Fruit fly (Drosophila melanogaster) whole organism, embryonic: ENCODE results near the gene CG2021.

Experiments
- CG11723 ChIP-seq: fragments of 200-800 bp; sonication (Bioruptor generic); optimal IDR thresholded peaks from 2 replicates; lab custom pipeline; 2017; ENCODE audit warnings: missing biosample characterization, mild to moderate bottlenecking, missing genetic modification characterization
- CG13123 ChIP-seq: fragments of 200-800 bp; sonication (Bioruptor generic); optimal IDR thresholded peaks from 2 replicates; lab custom pipeline; 2016; ENCODE audit warnings: missing biosample characterization, missing genetic modification characterization
- CG15269 ChIP-seq: fragments of 200-800 bp; sonication (Bioruptor generic); optimal IDR thresholded peaks from 2 replicates; lab custom pipeline; 2018; ENCODE audit warnings: missing biosample characterization, mild to moderate bottlenecking, missing genetic modification characterization, moderate library complexity
- CG1603 ChIP-seq: fragments of 200-800 bp; sonication (Bioruptor generic); optimal IDR thresholded peaks from 2 replicates; lab custom pipeline; 2019; ENCODE audit warnings: missing biosample characterization, mild to moderate bottlenecking, missing genetic modification characterization, moderate library complexity
- CG1647 ChIP-seq: fragments of 200-800 bp; sonication (Bioruptor generic); optimal IDR thresholded peaks from 3 replicates; lab custom pipeline; 2016; ENCODE audit warnings: missing biosample characterization, missing genetic modification characterization
- CG17912 ChIP-seq: fragments of 200-800 bp; sonication (Bioruptor generic); optimal IDR thresholded peaks from 2 replicates; lab custom pipeline; 2018; ENCODE audit warnings: missing biosample characterization, mild to moderate bottlenecking, missing genetic modification characterization
- CG18262 ChIP-seq: fragments of 200-800 bp; optimal IDR thresholded peaks from 3 replicates; lab custom pipeline; 2019; ENCODE audit warnings: missing biosample characterization, mild to moderate bottlenecking, missing genetic modification characterization, moderate library complexity
- CG31365 ChIP-seq: fragments of 200-800 bp; sonication (Bioruptor generic); optimal IDR thresholded peaks from 2 replicates; lab custom pipeline; 2018; ENCODE audit warnings: missing biosample characterization, mild to moderate bottlenecking, missing genetic modification characterization
- CG3163 ChIP-seq: fragments of 200-800 bp; sonication (Bioruptor generic); optimal IDR thresholded peaks from 3 replicates; lab custom pipeline; 2016; ENCODE audit warnings: missing biosample characterization, missing genetic modification characterization
- CG32532 ChIP-seq: fragments of 200-800 bp; sonication (Bioruptor generic); IDR thresholded peaks from 2 replicates; pipeline ENCODE4 v1.3.6; 2022; ENCODE audit warnings: missing biosample characterization, missing genetic modification characterization
- CG32772 ChIP-seq: fragments of 200-800 bp; sonication (Bioruptor generic); IDR thresholded peaks from 2 replicates; pipeline ENCODE4 v1.3.6; 2022; ENCODE audit warnings: missing biosample characterization, missing genetic modification characterization
- CG3726 ChIP-seq: fragments of 200-800 bp; sonication (Bioruptor generic); IDR thresholded peaks from 3 replicates; pipeline ENCODE4, ENCODE4 v1.3.6; 2022; ENCODE audit warnings: missing biosample characterization, missing genetic modification characterization
- CG4730 ChIP-seq: fragments of 200-800 bp; sonication (Bioruptor generic); IDR thresholded peaks from 2 replicates; pipeline ENCODE4 v1.3.6; 2022; ENCODE audit warnings: missing biosample characterization, missing genetic modification characterization
- CG6813 ChIP-seq: fragments of 200-800 bp; sonication (Bioruptor generic); optimal IDR thresholded peaks from 2 replicates; lab custom pipeline; 2017; ENCODE audit warnings: missing biosample characterization, missing genetic modification characterization, mild to moderate bottlenecking, moderate library complexity, missing genetic modification reagents
- CG7963 ChIP-seq: fragments of 200-800 bp; sonication (Bioruptor generic); IDR thresholded peaks from 3 replicates; pipeline ENCODE4 v1.3.6; 2022; ENCODE audit warnings: missing biosample characterization, missing genetic modification characterization; ENCODE audit not compliant: partially characterized antibody
- CrebB ChIP-seq: fragments of 200-800 bp; sonication (Bioruptor generic); optimal IDR thresholded peaks from 3 replicates; lab custom pipeline; 2018; ENCODE audit warnings: missing biosample characterization, mild to moderate bottlenecking, missing genetic modification characterization
- Doc2 ChIP-seq: fragments of 200-800 bp; sonication (Bioruptor generic); IDR thresholded peaks from 2 replicates; pipeline ENCODE4 v1.3.6; 2022; ENCODE audit warnings: missing biosample characterization, missing genetic modification characterization
- Doc3 ChIP-seq: fragments of 200-800 bp; sonication (Bioruptor generic); IDR thresholded peaks from 3 replicates; pipeline ENCODE4 v1.3.6; 2022; ENCODE audit warnings: missing biosample characterization, missing genetic modification characterization; ENCODE audit not compliant: partially characterized antibody
- Eip74EF ChIP-seq, 2 experiments: fragments of 200-800 bp in 1 of 2; fragments of >200 bp in 1 of 2; sonication (Bioruptor generic) in 1 of 2; optimal IDR thresholded peaks; 2 replicates each; lab custom pipeline; 2017 to 2019; ENCODE audit warnings: missing biosample characterization in 2 of 2, missing genetic modification characterization in 2 of 2, mild to moderate bottlenecking in 1 of 2, moderate library complexity in 1 of 2
- Ets65A ChIP-seq: fragments of 200-800 bp; sonication (Bioruptor generic); peaks from one replicate; lab custom pipeline; 2016; ENCODE audit warnings: missing biosample characterization, missing genetic modification characterization
- H15 ChIP-seq: fragments of 200-800 bp; sonication (Bioruptor generic); IDR thresholded peaks from 3 replicates; pipeline ENCODE4 v1.3.6; 2022; ENCODE audit warnings: missing biosample characterization, missing genetic modification characterization
- H2.0 ChIP-seq: fragments of 200-800 bp; sonication (Bioruptor generic); IDR thresholded peaks from 2 replicates; pipeline ENCODE4 v1.3.6; 2022; ENCODE audit warnings: missing biosample characterization, missing genetic modification characterization
- HLH4C ChIP-seq: fragments of 200-800 bp; sonication (Bioruptor generic); IDR thresholded peaks from 3 replicates; pipeline ENCODE4 v1.3.6; 2022; ENCODE audit warnings: missing biosample characterization, missing genetic modification characterization; ENCODE audit not compliant: partially characterized antibody
- Kr ChIP-seq: fragments of 200-800 bp; sonication (Bioruptor generic); optimal IDR thresholded peaks from 2 replicates; lab custom pipeline; 2017; ENCODE audit warnings: missing biosample characterization, mild to moderate bottlenecking, missing genetic modification characterization
- Lim3 ChIP-seq: fragments of 200-800 bp; sonication (Bioruptor generic); IDR thresholded peaks from 2 replicates; pipeline ENCODE4 v1.3.6; 2022; ENCODE audit warnings: missing biosample characterization, missing genetic modification characterization
- Meics ChIP-seq: fragments of 200-800 bp; sonication (Bioruptor generic); optimal IDR thresholded peaks from 2 replicates; lab custom pipeline; 2017; ENCODE audit warnings: missing biosample characterization, mild to moderate bottlenecking, missing genetic modification characterization
- Oli ChIP-seq: fragments of 200-800 bp; sonication (Bioruptor generic); optimal IDR thresholded peaks from 2 replicates; lab custom pipeline; 2018; ENCODE audit warnings: missing biosample characterization, mild to moderate bottlenecking, missing genetic modification characterization, moderate library complexity
- Pdp1 ChIP-seq, 2 experiments: fragments of 200-800 bp; sonication (Bioruptor generic); optimal IDR thresholded peaks; 3 replicates each; lab custom pipeline; 2016; ENCODE audit warnings: missing biosample characterization in 2 of 2, missing genetic modification characterization in 2 of 2, mild to moderate bottlenecking in 1 of 2, moderate library complexity in 1 of 2
- Ravus ChIP-seq: fragments of 200-800 bp; sonication (Bioruptor generic); IDR thresholded peaks from 2 replicates; pipeline ENCODE4 v1.3.6; 2022; ENCODE audit warnings: missing biosample characterization, missing genetic modification characterization
- al ChIP-seq: fragments of 200-800 bp; sonication (Bioruptor generic); IDR thresholded peaks from 2 replicates; pipeline ENCODE4 v1.3.6; 2022; ENCODE audit warnings: missing biosample characterization, missing genetic modification characterization
- ase ChIP-seq: fragments of 200-800 bp; sonication (Bioruptor generic); IDR thresholded peaks from 3 replicates; pipeline ENCODE4 v1.3.6; 2022; ENCODE audit warnings: missing biosample characterization, missing genetic modification characterization
- bigmax ChIP-seq: fragments of 200-800 bp; sonication (Bioruptor generic); optimal IDR thresholded peaks from 2 replicates; lab custom pipeline; 2018; ENCODE audit warnings: missing biosample characterization, mild to moderate bottlenecking, missing genetic modification characterization
- chn ChIP-seq: fragments of 200-800 bp; sonication (Bioruptor generic); optimal IDR thresholded peaks from 2 replicates; lab custom pipeline; 2016; ENCODE audit warnings: missing biosample characterization, missing genetic modification characterization
- dmrt99B ChIP-seq: fragments of 200-800 bp; sonication (Bioruptor generic); optimal IDR thresholded peaks from 2 replicates; lab custom pipeline; 2018; ENCODE audit warnings: missing biosample characterization, mild to moderate bottlenecking, missing genetic modification characterization, moderate library complexity
- dysf ChIP-seq: fragments of 200-800 bp; sonication (Bioruptor generic); IDR thresholded peaks from 3 replicates; pipeline ENCODE4 v1.3.6; 2022; ENCODE audit warnings: missing biosample characterization, missing genetic modification characterization
- gce ChIP-seq: fragments of 200-800 bp; sonication (Bioruptor generic); IDR thresholded peaks from 3 replicates; pipeline ENCODE4 v1.3.6; 2022; ENCODE audit warnings: missing biosample characterization, missing genetic modification characterization
- nerfin-1 ChIP-seq: fragments of 200-800 bp; sonication (Bioruptor generic); optimal IDR thresholded peaks from 3 replicates; lab custom pipeline; 2019; ENCODE audit warnings: missing biosample characterization, mild to moderate bottlenecking, missing genetic modification characterization, moderate library complexity
- sc ChIP-seq, 3 experiments: fragments of >200 bp in 2 of 3; fragments of 200-800 bp in 1 of 3; sonication (Bioruptor generic) in 1 of 3; optimal IDR thresholded peaks; 2 replicates in 2 of 3; 3 replicates in 1 of 3; lab custom pipeline; 2017; ENCODE audit warnings: mild to moderate bottlenecking in 1 of 3, missing biosample characterization in 1 of 3, missing genetic modification characterization in 1 of 3, missing genetic modification reagents in 1 of 3
- sens ChIP-seq: fragments of 200-800 bp; sonication (Bioruptor generic); peaks from one replicate; lab custom pipeline; 2016; ENCODE audit warnings: missing biosample characterization, missing genetic modification characterization
- slbo ChIP-seq: fragments of 200-800 bp; sonication (Bioruptor generic); IDR thresholded peaks from 2 replicates; pipeline ENCODE4 v1.3.6; 2022; ENCODE audit warnings: missing biosample characterization, missing genetic modification characterization
- slp2 ChIP-seq: fragments of 200-800 bp; sonication (Bioruptor generic); optimal IDR thresholded peaks from 2 replicates; lab custom pipeline; 2016; ENCODE audit warnings: missing biosample characterization, missing genetic modification characterization
- stc ChIP-seq: fragments of 200-800 bp; sonication (Bioruptor generic); IDR thresholded peaks from 2 replicates; pipeline ENCODE4 v1.3.6; 2022; ENCODE audit warnings: missing biosample characterization, missing genetic modification characterization
- tll ChIP-seq, 2 experiments: fragments of 200-800 bp in 1 of 2; fragments of >200 bp in 1 of 2; sonication (Bioruptor generic) in 1 of 2; optimal IDR thresholded peaks; 2 replicates each; lab custom pipeline; 2017 to 2019; ENCODE audit warnings: missing biosample characterization in 2 of 2, missing genetic modification characterization in 2 of 2, mild to moderate bottlenecking in 1 of 2, moderate library complexity in 1 of 2
- toy ChIP-seq: fragments of 200-800 bp; sonication (Bioruptor generic); IDR thresholded peaks from 2 replicates; pipeline ENCODE4 v1.3.6; 2022; ENCODE audit warnings: missing biosample characterization, missing genetic modification characterization
- tup ChIP-seq: fragments of 200-800 bp; sonication (Bioruptor generic); optimal IDR thresholded peaks from 2 replicates; lab custom pipeline; 2016; ENCODE audit warnings: missing biosample characterization, mild to moderate bottlenecking, missing genetic modification characterization, moderate library complexity
- tx ChIP-seq: fragments of 200-800 bp; sonication (Bioruptor generic); optimal IDR thresholded peaks from 2 replicates; lab custom pipeline; 2016; ENCODE audit warnings: missing biosample characterization, missing genetic modification characterization
- zfh1 ChIP-seq: fragments of 200-800 bp; sonication (Bioruptor generic); IDR thresholded peaks from 3 replicates; pipeline ENCODE4 v1.3.6; 2022; ENCODE audit warnings: missing biosample characterization, missing genetic modification characterization

The CG2021 gene

dm6 chr3L:1740129-1740975, 36.9 kb downstream of the CG2021 start (continued):
- no peak for TF ChIP-seq tll (GFP tag; optimal IDR thresholded peaks at IDR 0.05; lab: Kevin White, UChicago)
- peak; percentile 26 for TF ChIP-seq Meics (GFP tag; lab: Kevin White, UChicago)
- peak; percentile 71 for TF ChIP-seq H15 (GFP tag; lab: Robert Waterston, UW)
- peak; percentile 94 for TF ChIP-seq Ets65A (GFP tag; lab: Kevin White, UChicago)
- TF ChIP-seq al (GFP tag; lab: Robert Waterston, UW): peak; percentile 69
- TF ChIP-seq CG18262 (tag; lab: Kevin White, UChicago): peak; percentile 42
- TF ChIP-seq CG17912 (GFP tag; lab: Kevin White, UChicago): no peak
- peak; percentile 6 to 78 for TF ChIP-seq Pdp1 (GFP tag; optimal IDR thresholded peaks at IDR 0.05; lab: Kevin White, UChicago)
- TF ChIP-seq CG11723 (GFP tag; lab: Kevin White, UChicago): peak; percentile 39
- no peak for TF ChIP-seq CG7963 (GFP tag; lab: Robert Waterston, UW)
- TF ChIP-seq CG6813 (GFP tag; lab: Kevin White, UChicago): no peak
- TF ChIP-seq Doc3 (GFP tag; lab: Robert Waterston, UW): no peak
- peak; percentile 77 for TF ChIP-seq dmrt99B (tag; lab: Kevin White, UChicago)
- peak; percentile 88 for TF ChIP-seq dysf (GFP tag; lab: Robert Waterston, UW)
- peak; percentile 45 for TF ChIP-seq CG3163 (GFP tag; lab: Kevin White, UChicago)
- peak in 1 of 2 experiments; percentile 70 for TF ChIP-seq Eip74EF (GFP tag; optimal IDR thresholded peaks at IDR 0.05; lab: Kevin White, UChicago)
- peak; percentile 55 for TF ChIP-seq chn (GFP tag; lab: Kevin White, UChicago)
- TF ChIP-seq toy: peak; percentile 43; the same call in 1 of the 2 replicates
- peak; percentile 53; the same call in 1 of the 2 replicates for TF ChIP-seq Lim3 (GFP tag; lab: Robert Waterston, UW)
- TF ChIP-seq tx: peak; percentile 51
- peak; percentile 85; the same call in 2 of the 3 replicates for TF ChIP-seq ase
- TF ChIP-seq CG15269 (tag; lab: Kevin White, UChicago): peak; percentile 86
- TF ChIP-seq CG31365 (tag; lab: Kevin White, UChicago): no peak
- peak; percentile 36 for TF ChIP-seq slp2 (GFP tag; lab: Kevin White, UChicago)
- peak; percentile 70 for TF ChIP-seq stc
- TF ChIP-seq nerfin-1 (tag; lab: Kevin White, UChicago): peak; percentile 22
- no peak for TF ChIP-seq HLH4C
- no peak for TF ChIP-seq Kr (GFP tag; lab: Kevin White, UChicago)
- no peak for TF ChIP-seq sc (optimal IDR thresholded peaks at IDR 0.05; lab: Kevin White, UChicago)
- no peak for TF ChIP-seq sc (GFP tag; optimal IDR thresholded peaks at IDR 0.05; lab: Kevin White, UChicago)
- TF ChIP-seq zfh1 (GFP tag; lab: Robert Waterston, UW): peak; percentile 62; the same call in 2 of the 3 replicates
- TF ChIP-seq Doc2 (GFP tag; lab: Robert Waterston, UW): peak; percentile 16; the same call in 1 of the 2 replicates
- TF ChIP-seq slbo (GFP tag; lab: Robert Waterston, UW): peak; percentile 85
- no peak for TF ChIP-seq CG1647 (GFP tag; lab: Kevin White, UChicago)
- TF ChIP-seq gce (GFP tag; lab: Robert Waterston, UW): peak; percentile 71; the same call in 1 of the 3 replicates
- TF ChIP-seq H2.0 (GFP tag; lab: Robert Waterston, UW): peak; percentile 77
- TF ChIP-seq CG1603 (tag; lab: Kevin White, UChicago): peak; percentile 70
- TF ChIP-seq bigmax: no peak
- TF ChIP-seq CG13123: peak; percentile 22
- no peak for TF ChIP-seq CrebB (tag; lab: Kevin White, UChicago)
- peak; percentile 81 for TF ChIP-seq CG32532 (GFP tag; lab: Robert Waterston, UW)
- TF ChIP-seq CG32772: peak; percentile 65; the same call in 1 of the 2 replicates
- TF ChIP-seq sens (GFP tag; lab: Kevin White, UChicago): peak; percentile 86
- TF ChIP-seq Ravus (GFP tag; lab: Robert Waterston, UW): peak; percentile 13; the same call in 1 of the 2 replicates
- peak; percentile 56; the same call in 1 of the 3 replicates for TF ChIP-seq CG3726 (GFP tag; lab: Robert Waterston, UW)
- TF ChIP-seq CG4730 (GFP tag; lab: Robert Waterston, UW): peak; percentile 75
- peak; percentile 10 for TF ChIP-seq tup (GFP tag; lab: Kevin White, UChicago)
- peak; percentile 83 for TF ChIP-seq Oli (tag; lab: Kevin White, UChicago)
